Fruit fly (Drosophila melanogaster) S2 (cell line): Measurements from ENCODE around the gene Mettl3.

Experiments
- CG8478 ChIP-seq: fragments of >200 bp; optimal IDR thresholded peaks from 2 replicates; lab custom pipeline; 2018
- CTCF ChIP-seq, 2 experiments: fragments of >200 bp; optimal IDR thresholded peaks; 2 replicates each; lab custom pipeline; 2018

dm6 chr3R:24014600-24014999, 17.4 kb upstream of the Mettl3 start:
- TF ChIP-seq CG8478 (no peak), CTCF (optimal IDR thresholded peaks at IDR 0.05; lab: Kevin White, UChicago) (no peak)
